Fruit fly (Drosophila melanogaster) whole organism, adult: ENCODE results near the gene CG12355.

ENCODE experiments used
- CG14711 ChIP-seq: fragments of 200-800 bp; sonication (Bioruptor generic); optimal IDR thresholded peaks from 2 replicates; lab custom pipeline; 2018; ENCODE audit warnings: missing biosample characterization, mild to moderate bottlenecking, missing genetic modification characterization, moderate library complexity
- CG1620 ChIP-seq: fragments of 200-800 bp; sonication (Bioruptor generic); optimal IDR thresholded peaks from 2 replicates; lab custom pipeline; 2016; ENCODE audit warnings: missing biosample characterization, missing genetic modification characterization
- CG33017 ChIP-seq: fragments of 200-800 bp; sonication (Bioruptor generic); optimal IDR thresholded peaks from 2 replicates; lab custom pipeline; 2018; ENCODE audit warnings: missing biosample characterization, mild to moderate bottlenecking, missing genetic modification characterization, moderate library complexity
- CG7101 ChIP-seq: fragments of 200-800 bp; sonication (Bioruptor generic); optimal IDR thresholded peaks from 2 replicates; lab custom pipeline; 2018; ENCODE audit warnings: missing biosample characterization, mild to moderate bottlenecking, missing genetic modification characterization, moderate library complexity
- Hr96 ChIP-seq: fragments of 200-800 bp; sonication (Bioruptor generic); optimal IDR thresholded peaks from 2 replicates; lab custom pipeline; 2016; ENCODE audit warnings: missing biosample characterization, missing genetic modification characterization
- bab1 ChIP-seq: fragments of 200-800 bp; sonication (Bioruptor generic); optimal IDR thresholded peaks from 3 replicates; lab custom pipeline; 2019; ENCODE audit warnings: missing biosample characterization, mild to moderate bottlenecking, missing genetic modification characterization, moderate library complexity
- kay ChIP-seq: fragments of 200-800 bp; sonication (Bioruptor generic); peaks from one replicate; lab custom pipeline; 2016; ENCODE audit warnings: missing biosample characterization, missing genetic modification characterization, borderline replicate concordance
- pad ChIP-seq: fragments of 200-800 bp; sonication (Bioruptor generic); optimal IDR thresholded peaks from 3 replicates; lab custom pipeline; 2017; ENCODE audit warnings: missing biosample characterization, missing genetic modification characterization, mild to moderate bottlenecking, moderate library complexity, missing genetic modification reagents

DNA sequence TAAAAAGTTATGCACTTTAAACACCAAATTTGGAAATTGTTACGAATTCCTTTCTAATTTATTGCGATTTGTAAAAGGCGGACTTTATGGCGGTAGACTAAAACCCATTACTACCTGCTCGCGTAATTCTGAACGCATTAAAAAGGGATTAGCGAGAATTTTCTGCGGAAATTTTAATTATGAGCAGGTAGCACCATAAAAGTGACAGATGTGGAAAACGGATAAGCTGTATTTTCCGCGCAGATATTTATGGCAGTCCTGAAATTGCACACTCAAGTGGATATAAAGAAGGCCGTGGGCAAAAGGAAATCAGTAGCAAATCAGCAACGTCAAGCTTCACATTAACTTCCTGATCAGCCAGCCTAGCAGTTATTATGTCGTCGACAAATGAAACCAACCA, 13.4 kb upstream of the CG12355 start, which contains the start of gene Z600:
- TF ChIP-seq CG7101 (no peak), bab1 (GFP tag; lab: Kevin White, UChicago) (no peak), kay (GFP tag; lab: Kevin White, UChicago) (no peak), Hr96 (GFP tag; lab: Kevin White, UChicago) (no peak), CG1620 (GFP tag; lab: Kevin White, UChicago) (no peak), CG33017 (tag; lab: Kevin White, UChicago) (no peak), CG14711 (tag; lab: Kevin White, UChicago) (no peak), pad (GFP tag; lab: Kevin White, UChicago) (no peak)
